Worm (Caenorhabditis elegans): ENCODE measurements around the gene mdf-2.
A peak's percentile ranks its signal among the peaks of the same experiment; 100 is the strongest.

Gene mdf-2

DNA sequence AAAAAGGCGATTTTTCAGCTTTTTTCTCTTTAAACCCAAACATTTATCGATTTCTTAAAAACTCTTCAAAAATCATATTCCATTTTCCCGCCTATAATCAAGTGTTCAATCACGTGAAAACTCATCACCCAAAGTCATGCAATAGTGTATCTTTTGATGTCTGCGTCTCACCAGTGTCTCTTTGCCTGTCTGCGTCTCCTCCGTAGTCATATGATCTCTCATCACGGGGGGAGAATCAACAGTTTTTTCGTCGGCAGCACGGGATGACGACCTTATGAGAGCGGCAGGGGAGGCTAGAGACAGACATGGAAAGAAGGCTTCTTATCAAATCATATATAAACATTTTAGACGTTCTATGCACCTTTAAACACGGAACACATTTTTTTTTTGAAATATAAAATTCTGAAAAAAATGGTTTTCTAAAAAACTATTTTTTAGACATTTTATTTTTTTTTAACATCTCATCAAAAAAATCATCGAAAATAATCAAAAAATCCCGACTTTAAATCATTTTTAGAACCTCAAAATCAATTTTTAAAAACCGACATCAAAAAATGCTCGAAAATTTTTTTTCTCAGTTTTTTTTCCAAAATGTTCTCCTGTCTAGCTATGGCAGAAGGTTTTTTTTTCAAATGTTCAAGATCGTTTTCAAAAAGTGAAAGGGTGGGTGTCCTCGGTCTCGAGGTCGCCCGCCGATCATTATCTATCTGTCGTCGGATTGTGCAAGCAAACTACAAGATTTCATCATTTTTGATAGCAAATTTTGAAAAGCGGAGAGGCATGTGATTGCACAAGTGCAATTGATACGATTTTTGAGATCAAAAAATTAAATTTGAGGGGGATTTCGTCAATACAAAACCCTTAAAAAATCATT is 38.7 kb downstream of the mdf-2 start (continued):
- TF ChIP-seq daf-16 (GFP tag; optimal IDR thresholded peaks at IDR 0.05), result peak; percentile 59 to 90
- TF ChIP-seq daf-16 (tag; optimal IDR thresholded peaks at IDR 0.05), result peak; percentile 97
- peak; percentile 40 for TF ChIP-seq Y5F2A.4 (GFP tag; optimal IDR thresholded peaks at IDR 0.05)
- peak; percentile 99 for TF ChIP-seq dmd-6 (GFP tag; IDR thresholded peaks at IDR 0.05)
- peak; percentile 60 for TF ChIP-seq pqm-1 (tag; optimal IDR thresholded peaks at IDR 0.05)
- TF ChIP-seq skn-1 (tag; optimal IDR thresholded peaks at IDR 0.05), result peak; percentile 91
- TF ChIP-seq aly-2 (tag; optimal IDR thresholded peaks at IDR 0.05), result no peak
- TF ChIP-seq ama-1 (optimal IDR thresholded peaks at IDR 0.05), result peak; percentile 86
- peak; percentile 48 for TF ChIP-seq snpc-1.2 (GFP tag; IDR thresholded peaks at IDR 0.05)
- TF ChIP-seq R02D3.7 (tag; optimal IDR thresholded peaks at IDR 0.05), result no peak
- TF ChIP-seq Y75B8A.6 (GFP tag; IDR thresholded peaks at IDR 0.05), result peak; percentile 98
- TF ChIP-seq nhr-28 (tag; optimal IDR thresholded peaks at IDR 0.05), result peak; percentile 99
- TF ChIP-seq cey-2 (tag; optimal IDR thresholded peaks at IDR 0.05; ENCODE audit: borderline replicate concordance, insufficient read depth), result peak; percentile 73
- TF ChIP-seq lsy-2 (tag; optimal IDR thresholded peaks at IDR 0.05), result peak; percentile 88 to 95
- no peak for TF ChIP-seq ZK546.5 (tag; optimal IDR thresholded peaks at IDR 0.05)
- no peak for TF ChIP-seq dmd-8 (GFP tag; IDR thresholded peaks at IDR 0.05)
- TF ChIP-seq unc-39 (tag; optimal IDR thresholded peaks at IDR 0.05), result no peak
- peak; percentile 46 for TF ChIP-seq fos-1 (tag; optimal IDR thresholded peaks at IDR 0.05)
- TF ChIP-seq spr-1 (tag; optimal IDR thresholded peaks at IDR 0.05), result peak; percentile 90
- TF ChIP-seq php-3 (GFP tag; IDR thresholded peaks at IDR 0.05), result peak; percentile 94
- no peak for TF ChIP-seq ceh-62 (tag; optimal IDR thresholded peaks at IDR 0.05)
- TF ChIP-seq nhr-11 (tag; optimal IDR thresholded peaks at IDR 0.05), result peak; percentile 98
- peak; percentile 95 for TF ChIP-seq jun-1 (tag; optimal IDR thresholded peaks at IDR 0.05)
- TF ChIP-seq ces-1 (GFP tag; optimal IDR thresholded peaks at IDR 0.05), result no peak
- TF ChIP-seq attf-4 (tag; optimal IDR thresholded peaks at IDR 0.05), result no peak
- peak; percentile 91 for TF ChIP-seq nhr-10 (tag; optimal IDR thresholded peaks at IDR 0.05)
- peak; percentile 93 for TF ChIP-seq madf-9 (GFP tag; conservative IDR thresholded peaks at IDR 0.05)
- peak; percentile 9 for TF ChIP-seq ceh-28 (tag; optimal IDR thresholded peaks at IDR 0.05)
- TF ChIP-seq lir-3 (tag; optimal IDR thresholded peaks at IDR 0.05), result no peak
- peak; percentile 93 for TF ChIP-seq pha-4 (GFP tag; IDR thresholded peaks at IDR 0.05)
- TF ChIP-seq pha-4 (tag; optimal IDR thresholded peaks at IDR 0.05), result peak; percentile 94
- TF ChIP-seq nhr-111 (GFP tag; optimal IDR thresholded peaks at IDR 0.05), result no peak
- TF ChIP-seq F37D6.2 (tag; optimal IDR thresholded peaks at IDR 0.05), result peak; percentile 62
- TF ChIP-seq ztf-11 (tag; optimal IDR thresholded peaks at IDR 0.05), result no peak
- peak; percentile 84 for TF ChIP-seq D1046.2 (GFP tag; IDR thresholded peaks at IDR 0.05)
- TF ChIP-seq mes-2 (tag; optimal IDR thresholded peaks at IDR 0.05; ENCODE audit: poor library complexity, severe bottlenecking), result peak; percentile 90
- peak; percentile 65 for TF ChIP-seq fkh-10 (GFP tag; optimal IDR thresholded peaks at IDR 0.05)
- peak; percentile 96 for TF ChIP-seq T26A8.4 (GFP tag; IDR thresholded peaks at IDR 0.05)
- no peak for TF ChIP-seq daf-8 (GFP tag; IDR thresholded peaks at IDR 0.05)
- TF ChIP-seq tag-97 (GFP tag; IDR thresholded peaks at IDR 0.05), result no peak
- TF ChIP-seq hlh-11 (tag; optimal IDR thresholded peaks at IDR 0.05), result peak; percentile 100
- peak; percentile 90 for TF ChIP-seq nhr-41 (GFP tag; IDR thresholded peaks at IDR 0.05)
- TF ChIP-seq daf-12 (tag; optimal IDR thresholded peaks at IDR 0.05), result no peak
- TF ChIP-seq Y48G9A.11 (GFP tag; IDR thresholded peaks at IDR 0.05), result peak; percentile 51
- TF ChIP-seq nhr-102 (tag; optimal IDR thresholded peaks at IDR 0.05), result peak; percentile 96
- peak; percentile 78 to 94 for TF ChIP-seq hif-1 (tag; optimal IDR thresholded peaks at IDR 0.05)
- peak; percentile 79 for TF ChIP-seq nhr-25 (tag; optimal IDR thresholded peaks at IDR 0.05; ENCODE audit: borderline replicate concordance, insufficient read depth)
- TF ChIP-seq mxl-2 (GFP tag; conservative IDR thresholded peaks at IDR 0.05), result peak; percentile 96
- peak; percentile 24 for TF ChIP-seq zfp-2 (tag; optimal IDR thresholded peaks at IDR 0.05)
- TF ChIP-seq dpl-1 (GFP tag; optimal IDR thresholded peaks at IDR 0.05), result peak; percentile 82
